Worm (Caenorhabditis elegans) whole organism, L2 larva: ENCODE data around the gene tomm-22.

Source experiments
- C34F6.9 ChIP-seq: fragments of 150-350 bp; optimal IDR thresholded peaks from 2 replicates; lab custom pipeline; 2014; ENCODE audit warnings: missing biosample characterization, missing genetic modification characterization
- F13H6.1 ChIP-seq: sonication (generic microtip); optimal IDR thresholded peaks from 2 replicates; lab custom pipeline; 2016; ENCODE audit warnings: missing genetic modification characterization, missing compliant biosample characterization
- ZK546.5 ChIP-seq: sonication (generic microtip); optimal IDR thresholded peaks from 2 replicates; lab custom pipeline; 2017; ENCODE audit warnings: missing biosample characterization, missing genetic modification characterization
- aly-2 ChIP-seq: fragments of 150-350 bp; optimal IDR thresholded peaks from 2 replicates; lab custom pipeline; 2014; ENCODE audit warnings: missing biosample characterization, missing genetic modification characterization
- ceh-82 ChIP-seq: fragments of 150-350 bp; optimal IDR thresholded peaks from 2 replicates; lab custom pipeline; 2014; ENCODE audit warnings: missing biosample characterization, missing genetic modification characterization
- elt-3 ChIP-seq: sonication (generic microtip); optimal IDR thresholded peaks from 2 replicates; lab custom pipeline; 2017; ENCODE audit warnings: missing biosample characterization, missing genetic modification characterization
- lin-39 ChIP-seq: fragments of 150-350 bp; optimal IDR thresholded peaks from 2 replicates; lab custom pipeline; 2014; ENCODE audit warnings: missing biosample characterization, missing genetic modification reagents, missing genetic modification characterization
- lsy-2 ChIP-seq, 2 experiments: fragments of 150-350 bp in 1 of 2; sonication (generic microtip) in 1 of 2; optimal IDR thresholded peaks; 2 replicates each; lab custom pipeline; 2014 to 2017; ENCODE audit warnings: missing biosample characterization in 2 of 2, missing genetic modification characterization in 2 of 2
- mdl-1 ChIP-seq, 2 experiments: fragments of 150-350 bp in 1 of 2; sonication (generic microtip) in 1 of 2; optimal IDR thresholded peaks; 2 replicates each; lab custom pipeline; 2017; ENCODE audit warnings: missing biosample characterization in 2 of 2, missing genetic modification characterization in 2 of 2
- unc-39 ChIP-seq: fragments of 150-350 bp; optimal IDR thresholded peaks from 2 replicates; lab custom pipeline; 2014; ENCODE audit warnings: missing biosample characterization, missing genetic modification characterization
- unc-62 ChIP-seq: fragments of 150-350 bp; optimal IDR thresholded peaks from 2 replicates; lab custom pipeline; 2014; ENCODE audit warnings: missing biosample characterization, missing genetic modification reagents, missing genetic modification characterization

DNA sequence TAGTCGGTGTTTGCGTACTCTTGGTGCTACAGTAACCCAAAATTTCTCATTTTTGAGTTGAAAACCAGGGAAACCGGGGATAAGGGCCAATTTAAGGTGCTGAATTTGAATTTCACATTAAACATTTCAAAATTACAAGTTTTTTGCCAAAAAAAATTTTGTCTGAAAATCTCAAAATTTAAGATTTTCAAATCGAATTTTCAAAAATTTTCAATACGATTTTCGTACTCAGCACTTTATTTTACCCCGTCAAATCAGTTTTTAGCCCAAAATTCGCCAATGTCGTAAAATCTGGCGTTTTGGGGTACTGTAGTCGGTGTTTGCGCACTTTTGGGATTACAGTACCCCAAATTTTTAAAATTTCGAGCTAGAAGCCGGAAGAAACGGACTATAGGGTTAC is 9.4 kb downstream of the tomm-22 start, which contains the start of gene W10D9.3:
- TF ChIP-seq unc-39 (tag; lab: Kevin White, UChicago) (no peak), ZK546.5 (no peak), aly-2 (tag; lab: Kevin White, UChicago) (no peak), ceh-82 (no peak), lin-39 (tag; lab: Kevin White, UChicago) (no peak), elt-3 (tag; lab: Kevin White, UChicago) (no peak), lsy-2 (tag; optimal IDR thresholded peaks at IDR 0.05; lab: Kevin White, UChicago) (no peak), C34F6.9 (tag; lab: Kevin White, UChicago) (no peak), F13H6.1 (tag; lab: Kevin White, UChicago) (no peak), unc-62 (no peak), mdl-1 (tag; optimal IDR thresholded peaks at IDR 0.05; lab: Kevin White, UChicago) (no peak)
